ENCODE assay signal across 5 fruit fly cellular contexts in genomic region chr3L:7875606-7876366, dm6.
TF ChIP-seq lines count a peak whose summit lies in the region.

No protein-coding gene starts in this region.

- no peak for TF ChIP-seq CTCF in whole organism, embryonic (GFP tag; optimal IDR thresholded peaks at IDR 0.05; lab: Kevin White, UChicago)

TF ChIP-seq in whole organism, adult, 20 proteins besides CTCF, POLR2A, EP300 and RAD21:
- TF ChIP-seq CG11617 (GFP tag; optimal IDR thresholded peaks at IDR 0.05; lab: Kevin White, UChicago), result peak; percentile 11
- TF ChIP-seq bab1 (GFP tag; optimal IDR thresholded peaks at IDR 0.05; lab: Kevin White, UChicago), result peak; percentile 43
- TF ChIP-seq CG7045 (GFP tag; optimal IDR thresholded peaks at IDR 0.05; lab: Kevin White, UChicago), result no peak
- peak; percentile 79 for TF ChIP-seq pad (GFP tag; optimal IDR thresholded peaks at IDR 0.05; lab: Kevin White, UChicago)

TF ChIP-seq in whole organism, embryonic, 481 proteins besides CTCF, POLR2A, EP300 and RAD21 (continues in another document):
- TF ChIP-seq CG7271 (tag; optimal IDR thresholded peaks at IDR 0.05; lab: Kevin White, UChicago) (no peak), nmo (GFP tag; optimal IDR thresholded peaks at IDR 0.05; lab: Kevin White, UChicago) (peak; percentile 57), CG10959 (GFP tag; IDR thresholded peaks at IDR 0.05; lab: Robert Waterston, UW) (peak; percentile 56; the same call in 1 of the 2 replicates), onecut (GFP tag; IDR thresholded peaks at IDR 0.05; lab: Robert Waterston, UW) (no peak; the same call in 1 of the 2 replicates), ac (GFP tag; optimal IDR thresholded peaks at IDR 0.05; lab: Kevin White, UChicago) (no peak), Meics (GFP tag; optimal IDR thresholded peaks at IDR 0.05; lab: Kevin White, UChicago) (peak; percentile 51), eyg (GFP tag; optimal IDR thresholded peaks at IDR 0.05; lab: Kevin White, UChicago) (no peak), CG11247 (GFP tag; IDR thresholded peaks at IDR 0.05; lab: Robert Waterston, UW) (no peak), gsb (GFP tag; IDR thresholded peaks at IDR 0.05; lab: Robert Waterston, UW) (no peak), fd96Cb (tag; optimal IDR thresholded peaks at IDR 0.05; lab: Kevin White, UChicago) (peak; percentile 64), NC2α (GFP tag; optimal IDR thresholded peaks at IDR 0.05; lab: Kevin White, UChicago) (no peak), CG2199 (GFP tag; IDR thresholded peaks at IDR 0.05; lab: Robert Waterston, UW) (0 out of 3 replicates have a peak, but pooled peaks have one; percentile 61), BtbVII (GFP tag; optimal IDR thresholded peaks at IDR 0.05; lab: Kevin White, UChicago) (peak; percentile 59), fu2 (GFP tag; optimal IDR thresholded peaks at IDR 0.05; lab: Kevin White, UChicago) (no peak), Bgb (GFP tag; IDR thresholded peaks at IDR 0.05; lab: Robert Waterston, UW; ENCODE audit: partially characterized antibody) (no peak), B-H1 (GFP tag; IDR thresholded peaks at IDR 0.05; lab: Robert Waterston, UW) (0 out of 3 replicates have a peak, but pooled peaks have one; percentile 16), CG3407 (GFP tag; optimal IDR thresholded peaks at IDR 0.05; lab: Kevin White, UChicago) (peak; percentile 33), dmrt11E (tag; optimal IDR thresholded peaks at IDR 0.05; lab: Kevin White, UChicago) (peak; percentile 75), CG33213 (GFP tag; optimal IDR thresholded peaks at IDR 0.05; lab: Kevin White, UChicago) (no peak), Sry-β (GFP tag; optimal IDR thresholded peaks at IDR 0.05; lab: Kevin White, UChicago) (no peak), Med (GFP tag; lab: Kevin White, UChicago) (peak; percentile 59)

TF ChIP-seq in whole organism, prepupa, 60 proteins besides CTCF, POLR2A, EP300 and RAD21 (continues in another document):
- TF ChIP-seq CG6276 (GFP tag; optimal IDR thresholded peaks at IDR 0.05; lab: Kevin White, UChicago), result peak; percentile 23
- peak; percentile 40 for TF ChIP-seq CG10669 (GFP tag; optimal IDR thresholded peaks at IDR 0.05; lab: Kevin White, UChicago)
- no peak for TF ChIP-seq CG7368 (GFP tag; optimal IDR thresholded peaks at IDR 0.05; lab: Kevin White, UChicago)
- no peak for TF ChIP-seq CG1621 (tag; optimal IDR thresholded peaks at IDR 0.05; lab: Kevin White, UChicago)
- TF ChIP-seq svp (GFP tag; lab: Kevin White, UChicago), result peak; percentile 84
- TF ChIP-seq cyc (GFP tag; optimal IDR thresholded peaks at IDR 0.05; lab: Kevin White, UChicago), result peak; percentile 60
- TF ChIP-seq Eip78C (GFP tag; lab: Kevin White, UChicago), result peak; percentile 87
- TF ChIP-seq CG8319 (GFP tag; optimal IDR thresholded peaks at IDR 0.05; lab: Kevin White, UChicago), result peak; percentile 35
- TF ChIP-seq ss (GFP tag; optimal IDR thresholded peaks at IDR 0.05; lab: Kevin White, UChicago), result peak; percentile 39 to 75
- peak; percentile 65 for TF ChIP-seq Eip75B (GFP tag; optimal IDR thresholded peaks at IDR 0.05; lab: Kevin White, UChicago)
- TF ChIP-seq fd59A (GFP tag; optimal IDR thresholded peaks at IDR 0.05; lab: Kevin White, UChicago), result peak; percentile 56
- TF ChIP-seq Sox102F (GFP tag; optimal IDR thresholded peaks at IDR 0.05; lab: Kevin White, UChicago), result peak; percentile 59
- TF ChIP-seq CG6792 (GFP tag; optimal IDR thresholded peaks at IDR 0.05; lab: Kevin White, UChicago), result peak; percentile 67
- peak; percentile 52 for TF ChIP-seq CG15336 (GFP tag; IDR thresholded peaks at IDR 0.05; lab: Robert Waterston, UW)
- peak; percentile 46 for TF ChIP-seq Ets96B (tag; optimal IDR thresholded peaks at IDR 0.05; lab: Kevin White, UChicago)
- no peak for TF ChIP-seq dac (GFP tag; optimal IDR thresholded peaks at IDR 0.05; lab: Kevin White, UChicago)
- peak; percentile 66 for TF ChIP-seq CG6808 (GFP tag; optimal IDR thresholded peaks at IDR 0.05; lab: Kevin White, UChicago)
- peak; percentile 61 for TF ChIP-seq OdsH (GFP tag; optimal IDR thresholded peaks at IDR 0.05; lab: Kevin White, UChicago)
- TF ChIP-seq Met (GFP tag; optimal IDR thresholded peaks at IDR 0.05; lab: Kevin White, UChicago), result peak; percentile 82
- peak; percentile 76 for TF ChIP-seq CG3919 (GFP tag; optimal IDR thresholded peaks at IDR 0.05; lab: Kevin White, UChicago)
- no peak for TF ChIP-seq Gug (GFP tag; IDR thresholded peaks at IDR 0.05; lab: Robert Waterston, UW)
- TF ChIP-seq CG6854 (GFP tag; optimal IDR thresholded peaks at IDR 0.05; lab: Kevin White, UChicago), result peak; percentile 56
- peak; percentile 60 for TF ChIP-seq Sox15 (GFP tag; optimal IDR thresholded peaks at IDR 0.05; lab: Kevin White, UChicago)

TF ChIP-seq in whole organism, pupa, 21 proteins besides CTCF, POLR2A, EP300 and RAD21:
- peak; percentile 54 for TF ChIP-seq CG14655 (GFP tag; optimal IDR thresholded peaks at IDR 0.05; lab: Kevin White, UChicago)
- TF ChIP-seq Pif1A (GFP tag; optimal IDR thresholded peaks at IDR 0.05; lab: Kevin White, UChicago), result peak; percentile 44
- peak; percentile 56 for TF ChIP-seq Snoo (tag; optimal IDR thresholded peaks at IDR 0.05; lab: Kevin White, UChicago)
- no peak for TF ChIP-seq rn (GFP tag; IDR thresholded peaks at IDR 0.05; lab: Robert Waterston, UW)
- TF ChIP-seq D1 (tag; optimal IDR thresholded peaks at IDR 0.05; lab: Kevin White, UChicago), result no peak
- 0 out of 2 replicates have a peak, but pooled peaks have one; percentile 21 for TF ChIP-seq CG32121 (GFP tag; IDR thresholded peaks at IDR 0.05; lab: Robert Waterston, UW)
- TF ChIP-seq CG15710 (tag; optimal IDR thresholded peaks at IDR 0.05; lab: Kevin White, UChicago), result peak; percentile 65
- no peak for TF ChIP-seq EcR (GFP tag; optimal IDR thresholded peaks at IDR 0.05; lab: Kevin White, UChicago)
- TF ChIP-seq CG13204 (GFP tag; optimal IDR thresholded peaks at IDR 0.05; lab: Kevin White, UChicago), result peak; percentile 10
- no peak for TF ChIP-seq gl (tag; optimal IDR thresholded peaks at IDR 0.05; lab: Kevin White, UChicago)
- TF ChIP-seq Pif1B (GFP tag; optimal IDR thresholded peaks at IDR 0.05; lab: Kevin White, UChicago), result peak; percentile 15
- no peak for TF ChIP-seq CG10348 (GFP tag; IDR thresholded peaks at IDR 0.05; lab: Robert Waterston, UW)
- peak; percentile 9; the same call in 1 of the 2 replicates for TF ChIP-seq CG12605 (GFP tag; IDR thresholded peaks at IDR 0.05; lab: Robert Waterston, UW)
- TF ChIP-seq CG34367 (tag; optimal IDR thresholded peaks at IDR 0.05; lab: Kevin White, UChicago), result peak; percentile 18
- peak; percentile 53 for TF ChIP-seq CG9948 (tag; optimal IDR thresholded peaks at IDR 0.05; lab: Kevin White, UChicago)
- TF ChIP-seq CG8159 (tag; optimal IDR thresholded peaks at IDR 0.05; lab: Kevin White, UChicago), result peak; percentile 74
- no peak for TF ChIP-seq fd96Ca (GFP tag; IDR thresholded peaks at IDR 0.05; lab: Robert Waterston, UW)
- peak; percentile 32 for TF ChIP-seq CG17806 (tag; optimal IDR thresholded peaks at IDR 0.05; lab: Kevin White, UChicago)
- peak; percentile 40 for TF ChIP-seq CG8301 (tag; optimal IDR thresholded peaks at IDR 0.05; lab: Kevin White, UChicago)
- no peak; the same call in 1 of the 2 replicates for TF ChIP-seq Ets98B (GFP tag; IDR thresholded peaks at IDR 0.05; lab: Robert Waterston, UW)
- TF ChIP-seq CG4496 (GFP tag; IDR thresholded peaks at IDR 0.05; lab: Robert Waterston, UW), result no peak

TF ChIP-seq in whole organism, wandering third instar larva, 38 proteins besides CTCF, POLR2A, EP300 and RAD21 (continues in another document):
- TF ChIP-seq dmrt93B (GFP tag; optimal IDR thresholded peaks at IDR 0.05; lab: Kevin White, UChicago) (peak; percentile 65), lola (GFP tag; optimal IDR thresholded peaks at IDR 0.05; lab: Kevin White, UChicago) (no peak), Dfd (GFP tag; optimal IDR thresholded peaks at IDR 0.05; lab: Kevin White, UChicago) (no peak), Sp1 (GFP tag; optimal IDR thresholded peaks at IDR 0.05; lab: Kevin White, UChicago) (peak; percentile 82), br (GFP tag; optimal IDR thresholded peaks at IDR 0.05; lab: Kevin White, UChicago) (peak; percentile 49), brk (GFP tag; optimal IDR thresholded peaks at IDR 0.05; lab: Kevin White, UChicago) (no peak), Hr78 (GFP tag; optimal IDR thresholded peaks at IDR 0.05; lab: Kevin White, UChicago) (no peak), Abd-B (GFP tag; optimal IDR thresholded peaks at IDR 0.05; lab: Kevin White, UChicago) (no peak), usp (GFP tag; optimal IDR thresholded peaks at IDR 0.05; lab: Kevin White, UChicago) (no peak), Jra (GFP tag; optimal IDR thresholded peaks at IDR 0.05; lab: Kevin White, UChicago) (peak; percentile 63), tai (GFP tag; optimal IDR thresholded peaks at IDR 0.05; lab: Kevin White, UChicago) (peak; percentile 48), rgr (GFP tag; optimal IDR thresholded peaks at IDR 0.05; lab: Kevin White, UChicago) (peak; percentile 61), sage (GFP tag; optimal IDR thresholded peaks at IDR 0.05; lab: Kevin White, UChicago) (no peak), fru (GFP tag; optimal IDR thresholded peaks at IDR 0.05; lab: Kevin White, UChicago) (peak; percentile 79), Vsx2 (GFP tag; optimal IDR thresholded peaks at IDR 0.05; lab: Kevin White, UChicago; ENCODE audit: partially characterized antibody) (no peak), dsf (GFP tag; optimal IDR thresholded peaks at IDR 0.05; lab: Kevin White, UChicago; ENCODE audit: borderline replicate concordance) (no peak), CG9705 (GFP tag; optimal IDR thresholded peaks at IDR 0.05; lab: Kevin White, UChicago) (peak; percentile 56), CrebA (GFP tag; optimal IDR thresholded peaks at IDR 0.05; lab: Kevin White, UChicago; ENCODE audit: borderline replicate concordance) (no peak), HLH106 (tag; optimal IDR thresholded peaks at IDR 0.05; lab: Kevin White, UChicago) (peak; percentile 73), OdsH (GFP tag; optimal IDR thresholded peaks at IDR 0.05; lab: Kevin White, UChicago) (peak; percentile 77), pan (optimal IDR thresholded peaks at IDR 0.05; lab: Kevin White, UChicago) (no peak), h (GFP tag; optimal IDR thresholded peaks at IDR 0.05; lab: Kevin White, UChicago) (peak; percentile 70), Rel (GFP tag; optimal IDR thresholded peaks at IDR 0.05; lab: Kevin White, UChicago) (no peak), Rel (tag; optimal IDR thresholded peaks at IDR 0.05; lab: Kevin White, UChicago) (peak; percentile 20), Myc (optimal IDR thresholded peaks at IDR 0.05; lab: Kevin White, UChicago) (no peak), GATAd (GFP tag; optimal IDR thresholded peaks at IDR 0.05; lab: Kevin White, UChicago) (no peak), sv (GFP tag; optimal IDR thresholded peaks at IDR 0.05; lab: Kevin White, UChicago) (peak; percentile 58), foxo (GFP tag; optimal IDR thresholded peaks at IDR 0.05; lab: Kevin White, UChicago) (peak in 1 of 2 experiments; percentile 77), psq (GFP tag; optimal IDR thresholded peaks at IDR 0.05; lab: Kevin White, UChicago) (peak; percentile 78), Hr83 (GFP tag; optimal IDR thresholded peaks at IDR 0.05; lab: Kevin White, UChicago; ENCODE audit: poor library complexity, severe bottlenecking) (no peak), CG32264 (GFP tag; optimal IDR thresholded peaks at IDR 0.05; lab: Kevin White, UChicago) (no peak)
